Worm (Caenorhabditis elegans): Measurements from ENCODE around the gene B0462.4.

ce11 chrV:18364558-18364957, 33.6 kb upstream of the B0462.4 start, which contains the start of gene C08E8.9:
- TF ChIP-seq ceh-82 (tag; optimal IDR thresholded peaks at IDR 0.05) (no peak), nhr-12 (tag; optimal IDR thresholded peaks at IDR 0.05) (no peak), pqm-1 (tag; optimal IDR thresholded peaks at IDR 0.05) (no peak), tlp-1 (tag; optimal IDR thresholded peaks at IDR 0.05) (no peak), ama-1 (optimal IDR thresholded peaks at IDR 0.05) (no peak), nhr-71 (tag; optimal IDR thresholded peaks at IDR 0.05) (no peak), zip-4 (GFP tag; optimal IDR thresholded peaks at IDR 0.05) (no peak), nhr-237 (tag; optimal IDR thresholded peaks at IDR 0.05) (no peak), unc-98 (GFP tag; IDR thresholded peaks at IDR 0.05) (no peak)
